Worm (Caenorhabditis elegans): ENCODE measurements around the gene lgc-13.

lgc-13 gene

ce11 chrX:12123152-12123551 lies 14.2 kb downstream of the lgc-13 start, which contains the start of gene T01H10.11:
Gene T01H10.11 (plus strand): TSS chrX:12123452.
- TF ChIP-seq unc-39 (tag; optimal IDR thresholded peaks at IDR 0.05) (no peak), ama-1 (optimal IDR thresholded peaks at IDR 0.05) (no peak), elt-3 (tag; optimal IDR thresholded peaks at IDR 0.05) (no peak), gmeb-1 (tag; optimal IDR thresholded peaks at IDR 0.05) (no peak), nhr-6 (tag; optimal IDR thresholded peaks at IDR 0.05) (no peak), unc-55 (GFP tag; optimal IDR thresholded peaks at IDR 0.05) (no peak), sem-4 (tag; optimal IDR thresholded peaks at IDR 0.05) (no peak), nhr-25 (tag; optimal IDR thresholded peaks at IDR 0.05) (no peak), ZK546.5 (tag; optimal IDR thresholded peaks at IDR 0.05) (no peak), nhr-23 (tag; optimal IDR thresholded peaks at IDR 0.05) (no peak)

- TF ChIP-seq egl-27 (tag; optimal IDR thresholded peaks at IDR 0.05) (no peak), mab-5 (tag; optimal IDR thresholded peaks at IDR 0.05) (no peak), ztf-1 (GFP tag; conservative IDR thresholded peaks at IDR 0.05) (no peak), nhr-12 (tag; optimal IDR thresholded peaks at IDR 0.05) (no peak), ztf-11 (tag; optimal IDR thresholded peaks at IDR 0.05) (no peak), nhr-21 (tag; optimal IDR thresholded peaks at IDR 0.05) (no peak), snpc-4 (tag; optimal IDR thresholded peaks at IDR 0.05) (no peak), R02D3.7 (tag; optimal IDR thresholded peaks at IDR 0.05) (no peak), lin-11 (tag; optimal IDR thresholded peaks at IDR 0.05) (no peak), ceh-82 (tag; optimal IDR thresholded peaks at IDR 0.05) (no peak), aly-2 (tag; optimal IDR thresholded peaks at IDR 0.05) (no peak), ztf-4 (tag; optimal IDR thresholded peaks at IDR 0.05) (no peak), nhr-237 (tag; optimal IDR thresholded peaks at IDR 0.05) (no peak), F13H6.1 (tag; optimal IDR thresholded peaks at IDR 0.05) (no peak)
Measured at ce11 chrX:12125308-12125707, 16.3 kb downstream of the lgc-13 start, which contains the start of gene lgc-18. Gene lgc-18 (plus strand): TSS chrX:12125608.

- TF ChIP-seq peb-1 (tag; optimal IDR thresholded peaks at IDR 0.05) (no peak), sma-9 (GFP tag; optimal IDR thresholded peaks at IDR 0.05) (no peak), sma-9 (tag; optimal IDR thresholded peaks at IDR 0.05) (no peak), egl-27 (tag; optimal IDR thresholded peaks at IDR 0.05) (no peak), fos-1 (tag; optimal IDR thresholded peaks at IDR 0.05) (peak; percentile 14), nhr-12 (tag; optimal IDR thresholded peaks at IDR 0.05) (no peak), nhr-25 (tag; optimal IDR thresholded peaks at IDR 0.05) (no peak)
Measured at ce11 chrX:12141051-12141450, 32.1 kb downstream of the lgc-13 start, which contains the start of gene lyst-1. Gene lyst-1 (minus strand): TSS chrX:12141151.

ce11 chrX:12142569-12142968 lies 33.6 kb downstream of the lgc-13 start, which contains the start of gene M153.3:
Gene M153.3 (plus strand): TSS chrX:12142869.
- TF ChIP-seq skn-1 (tag; optimal IDR thresholded peaks at IDR 0.05) (no peak), unc-55 (GFP tag; optimal IDR thresholded peaks at IDR 0.05) (no peak), nhr-23 (tag; optimal IDR thresholded peaks at IDR 0.05) (no peak), nhr-25 (tag; optimal IDR thresholded peaks at IDR 0.05) (no peak), sma-9 (GFP tag; optimal IDR thresholded peaks at IDR 0.05) (no peak), sma-9 (tag; optimal IDR thresholded peaks at IDR 0.05) (no peak), ZK546.5 (tag; optimal IDR thresholded peaks at IDR 0.05) (no peak), ztf-11 (tag; optimal IDR thresholded peaks at IDR 0.05) (no peak), dmd-4 (tag; optimal IDR thresholded peaks at IDR 0.05) (no peak), ama-1 (optimal IDR thresholded peaks at IDR 0.05) (no peak), aly-2 (tag; optimal IDR thresholded peaks at IDR 0.05) (no peak), crh-2 (tag; optimal IDR thresholded peaks at IDR 0.05) (no peak), elt-3 (tag; optimal IDR thresholded peaks at IDR 0.05) (no peak), blmp-1 (tag; optimal IDR thresholded peaks at IDR 0.05; ENCODE audit: insufficient read depth) (no peak), ztf-4 (tag; optimal IDR thresholded peaks at IDR 0.05) (no peak), sem-4 (tag; optimal IDR thresholded peaks at IDR 0.05) (no peak), ceh-82 (tag; optimal IDR thresholded peaks at IDR 0.05) (no peak), nhr-10 (tag; optimal IDR thresholded peaks at IDR 0.05) (no peak), C34F6.9 (tag; optimal IDR thresholded peaks at IDR 0.05) (no peak), nhr-129 (tag; optimal IDR thresholded peaks at IDR 0.05) (no peak), F13H6.1 (tag; optimal IDR thresholded peaks at IDR 0.05) (no peak)

ce11 chrX:12143693-12144092 lies 34.7 kb downstream of the lgc-13 start, which contains the start of gene M153.5:
Gene M153.5 (plus strand): TSS chrX:12143993.
- no peak for TF ChIP-seq ceh-82 (tag; optimal IDR thresholded peaks at IDR 0.05)
- no peak for TF ChIP-seq C34F6.9 (tag; optimal IDR thresholded peaks at IDR 0.05)
- TF ChIP-seq fos-1 (tag; optimal IDR thresholded peaks at IDR 0.05): no peak
- TF ChIP-seq snpc-4 (tag; optimal IDR thresholded peaks at IDR 0.05): no peak
